Worm (Caenorhabditis elegans): ENCODE results near the gene ZK892.4.
A peak's percentile ranks its signal among the peaks of the same experiment; 100 is the strongest.

Gene ZK892.4

DNA sequence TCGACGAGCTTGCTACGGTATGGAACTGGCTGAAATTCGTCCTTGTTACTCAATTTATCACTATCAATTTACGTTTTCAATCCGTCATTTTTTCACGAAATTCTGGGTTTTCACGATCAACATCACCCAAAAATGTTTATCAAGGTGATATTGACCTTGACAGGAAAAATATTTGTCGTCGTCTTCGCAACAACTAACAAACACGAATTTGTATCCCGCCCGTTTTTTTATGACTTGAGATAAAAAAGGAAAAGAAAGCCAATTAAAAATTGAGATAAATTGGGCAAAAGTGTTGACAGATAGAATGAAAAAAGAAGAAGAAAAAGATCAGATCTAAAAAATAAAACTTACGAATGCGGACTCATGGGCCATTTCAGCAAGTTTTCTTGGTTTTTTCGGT lies 4.5 kb downstream of the ZK892.4 start (continued):
- TF ChIP-seq fkh-8 (tag; optimal IDR thresholded peaks at IDR 0.05) (no peak), mdl-1 (tag; optimal IDR thresholded peaks at IDR 0.05) (no peak), blmp-1 (tag; optimal IDR thresholded peaks at IDR 0.05) (peak; percentile 84), dsc-1 (tag; optimal IDR thresholded peaks at IDR 0.05) (no peak)

DNA sequence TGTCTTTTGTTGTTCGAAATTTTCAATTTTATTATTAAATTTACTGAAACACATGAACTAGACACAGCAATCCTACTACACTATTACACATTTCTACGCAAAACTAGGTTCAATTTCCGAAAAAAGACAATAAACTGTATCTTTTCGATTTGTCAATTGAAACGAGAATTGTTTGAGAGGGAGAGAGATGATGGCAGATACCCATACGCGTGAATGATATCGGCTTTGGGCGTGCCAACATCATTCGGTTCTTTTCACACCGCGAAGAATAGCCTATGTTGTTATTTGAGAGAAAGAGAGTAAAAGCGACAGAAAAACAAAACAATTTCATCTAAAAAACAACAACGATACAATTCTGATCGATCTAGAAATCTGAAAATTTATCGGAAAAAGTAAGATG lies 5.4 kb downstream of the ZK892.4 start:
- TF ChIP-seq ceh-88 (GFP tag; IDR thresholded peaks at IDR 0.05) (no peak), C04F5.9 (tag; optimal IDR thresholded peaks at IDR 0.05) (no peak), fkh-4 (tag; optimal IDR thresholded peaks at IDR 0.05; ENCODE audit: borderline replicate concordance) (no peak), nhr-19 (GFP tag; conservative IDR thresholded peaks at IDR 0.05) (no peak), nhr-71 (tag; optimal IDR thresholded peaks at IDR 0.05) (no peak), snu-23 (GFP tag; optimal IDR thresholded peaks at IDR 0.05) (peak; percentile 4), nhr-28 (tag; optimal IDR thresholded peaks at IDR 0.05) (no peak), zag-1 (tag; optimal IDR thresholded peaks at IDR 0.05) (no peak), mdl-1 (tag; optimal IDR thresholded peaks at IDR 0.05) (no peak), nhr-20 (tag; optimal IDR thresholded peaks at IDR 0.05) (peak; percentile 26), ceh-90 (tag; optimal IDR thresholded peaks at IDR 0.05) (no peak), hlh-4 (tag; optimal IDR thresholded peaks at IDR 0.05) (no peak), unc-130 (tag; optimal IDR thresholded peaks at IDR 0.05) (no peak), snpc-4 (tag; optimal IDR thresholded peaks at IDR 0.05) (no peak), egl-27 (tag; optimal IDR thresholded peaks at IDR 0.05) (no peak), nhr-12 (tag; optimal IDR thresholded peaks at IDR 0.05) (no peak), zip-4 (GFP tag; optimal IDR thresholded peaks at IDR 0.05) (no peak), fkh-8 (tag; optimal IDR thresholded peaks at IDR 0.05) (no peak), elt-3 (tag; optimal IDR thresholded peaks at IDR 0.05) (peak in 1 of 6 experiments; percentile 44), ceh-8 (GFP tag; optimal IDR thresholded peaks at IDR 0.05) (no peak), aha-1 (tag; optimal IDR thresholded peaks at IDR 0.05) (no peak), ces-1 (GFP tag; optimal IDR thresholded peaks at IDR 0.05) (no peak), lin-13 (GFP tag; optimal IDR thresholded peaks at IDR 0.05) (no peak), lir-3 (tag; optimal IDR thresholded peaks at IDR 0.05; ENCODE audit: poor library complexity) (no peak), lin-14 (GFP tag; optimal IDR thresholded peaks at IDR 0.05) (peak; percentile 39), efl-3 (GFP tag; optimal IDR thresholded peaks at IDR 0.05) (no peak), ztf-4 (tag; optimal IDR thresholded peaks at IDR 0.05) (no peak), dsc-1 (tag; optimal IDR thresholded peaks at IDR 0.05) (no peak), lin-15B (tag; optimal IDR thresholded peaks at IDR 0.05) (no peak), fos-1 (tag; optimal IDR thresholded peaks at IDR 0.05) (no peak), pqm-1 (tag; optimal IDR thresholded peaks at IDR 0.05) (no peak), pag-3 (tag; optimal IDR thresholded peaks at IDR 0.05; ENCODE audit: borderline replicate concordance, insufficient read depth) (no peak), nhr-85 (tag) (peak; percentile 3), nhr-77 (tag; optimal IDR thresholded peaks at IDR 0.05) (no peak), nhr-76 (tag; optimal IDR thresholded peaks at IDR 0.05) (no peak), unc-86 (tag; optimal IDR thresholded peaks at IDR 0.05) (no peak), blmp-1 (tag; optimal IDR thresholded peaks at IDR 0.05) (peak; percentile 52), nhr-237 (tag; optimal IDR thresholded peaks at IDR 0.05) (no peak), isw-1 (GFP tag; IDR thresholded peaks at IDR 0.05) (no peak), tbx-2 (tag; optimal IDR thresholded peaks at IDR 0.05) (no peak), ceh-82 (tag; optimal IDR thresholded peaks at IDR 0.05) (no peak), skn-1 (tag; optimal IDR thresholded peaks at IDR 0.05) (no peak), sup-37 (GFP tag; optimal IDR thresholded peaks at IDR 0.05) (no peak), dpl-1 (GFP tag; optimal IDR thresholded peaks at IDR 0.05) (no peak), sox-4 (tag; optimal IDR thresholded peaks at IDR 0.05) (no peak), egl-13 (tag; optimal IDR thresholded peaks at IDR 0.05) (no peak), unc-98 (GFP tag; IDR thresholded peaks at IDR 0.05) (no peak), vab-15 (tag; optimal IDR thresholded peaks at IDR 0.05) (no peak), ceh-63 (GFP tag; optimal IDR thresholded peaks at IDR 0.05) (no peak), lsy-2 (tag; optimal IDR thresholded peaks at IDR 0.05) (no peak), nhr-11 (tag; optimal IDR thresholded peaks at IDR 0.05) (no peak)
